Worm (Caenorhabditis elegans): ENCODE measurements around the gene nhr-3.

nhr-3 gene

ce11 chrX:14560297-14560680 lies 2.0 kb downstream of the nhr-3 start (continued):
- TF ChIP-seq ceh-27 (GFP tag; optimal IDR thresholded peaks at IDR 0.05) (peak; percentile 85), lin-54 (GFP tag; optimal IDR thresholded peaks at IDR 0.05) (peak; percentile 43), cebp-1 (GFP tag; IDR thresholded peaks at IDR 0.05) (peak; percentile 48; the same call in 1 of the 2 replicates), cebp-1 (tag; optimal IDR thresholded peaks at IDR 0.05) (peak; percentile 90), chd-7 (tag; optimal IDR thresholded peaks at IDR 0.05) (peak; percentile 76), F49E8.2 (tag; optimal IDR thresholded peaks at IDR 0.05; ENCODE audit: insufficient read depth) (no peak), dpff-1 (tag; optimal IDR thresholded peaks at IDR 0.05) (no peak), pbrm-1 (GFP tag; IDR thresholded peaks at IDR 0.05) (0 out of 2 replicates have a peak, but pooled peaks have one; percentile 66), ceh-40 (GFP tag; IDR thresholded peaks at IDR 0.05) (no peak), F39B2.1 (GFP tag; IDR thresholded peaks at IDR 0.05) (no peak), ztf-3 (GFP tag; optimal IDR thresholded peaks at IDR 0.05) (peak; percentile 10), C06A6.2 (GFP tag; conservative IDR thresholded peaks at IDR 0.05) (peak; percentile 75), F33H1.4 (GFP tag; IDR thresholded peaks at IDR 0.05) (no peak), C17E4.6 (GFP tag; IDR thresholded peaks at IDR 0.05) (no peak), fkh-3 (tag; optimal IDR thresholded peaks at IDR 0.05) (no peak), xnd-1 (tag; optimal IDR thresholded peaks at IDR 0.05) (no peak), egl-18 (GFP tag; IDR thresholded peaks at IDR 0.05) (no peak), ztf-28 (GFP tag; IDR thresholded peaks at IDR 0.05) (no peak), snpc-4 (GFP tag; optimal IDR thresholded peaks at IDR 0.05) (no peak), snpc-4 (tag; optimal IDR thresholded peaks at IDR 0.05) (peak; percentile 49 to 61 (median 55)), Y53F4B.3 (GFP tag; IDR thresholded peaks at IDR 0.05) (no peak), ets-4 (GFP tag; optimal IDR thresholded peaks at IDR 0.05) (peak; percentile 61), let-526 (GFP tag; IDR thresholded peaks at IDR 0.05) (peak; percentile 27; the same call in 1 of the 2 replicates), hrde-1 (tag; optimal IDR thresholded peaks at IDR 0.05; ENCODE audit: borderline replicate concordance) (no peak), Y53G8AR.9 (GFP tag; conservative IDR thresholded peaks at IDR 0.05) (no peak), repo-1 (tag; optimal IDR thresholded peaks at IDR 0.05) (peak; percentile 53), ama-1 (optimal IDR thresholded peaks at IDR 0.05) (no peak), ama-1 (GFP tag; optimal IDR thresholded peaks at IDR 0.05) (no peak), dox-1 (GFP tag; IDR thresholded peaks at IDR 0.05) (peak; percentile 58), bed-2 (GFP tag; IDR thresholded peaks at IDR 0.05) (no peak), aptf-3 (GFP tag; IDR thresholded peaks at IDR 0.05) (no peak), F22D6.2 (tag; optimal IDR thresholded peaks at IDR 0.05) (peak; percentile 32), ceh-91 (GFP tag; IDR thresholded peaks at IDR 0.05) (no peak), lin-40 (tag; optimal IDR thresholded peaks at IDR 0.05) (peak; percentile 92), hlh-12 (tag; optimal IDR thresholded peaks at IDR 0.05) (no peak), athp-1 (tag; optimal IDR thresholded peaks at IDR 0.05) (no peak), madf-3 (GFP tag; IDR thresholded peaks at IDR 0.05) (no peak), K11D2.4 (GFP tag; IDR thresholded peaks at IDR 0.05) (peak; percentile 78), nhr-90 (tag; optimal IDR thresholded peaks at IDR 0.05) (peak; percentile 73), hsf-1 (GFP tag; IDR thresholded peaks at IDR 0.05) (no peak), ztf-22 (GFP tag; optimal IDR thresholded peaks at IDR 0.05) (peak; percentile 14), aptf-2 (GFP tag; conservative IDR thresholded peaks at IDR 0.05) (no peak), attf-5 (GFP tag; optimal IDR thresholded peaks at IDR 0.05) (peak; percentile 60), egrh-3 (GFP tag; IDR thresholded peaks at IDR 0.05) (no peak), B0336.3 (GFP tag; IDR thresholded peaks at IDR 0.05) (0 out of 2 replicates have a peak, but pooled peaks have one; percentile 66), lag-1 (GFP tag; IDR thresholded peaks at IDR 0.05) (no peak), gei-17 (GFP tag; optimal IDR thresholded peaks at IDR 0.05) (peak; percentile 67)

All from whole organism, young adult.